Worm (Caenorhabditis elegans) whole organism, L3 larva: Measurements from ENCODE around the gene Y69A2AR.47.

Source experiments
- R02D3.7 ChIP-seq: fragments of 150-350 bp; optimal IDR thresholded peaks from 2 replicates; lab custom pipeline; 2014; ENCODE audit warnings: missing biosample characterization, missing genetic modification characterization
- ZK546.5 ChIP-seq: sonication (generic microtip); optimal IDR thresholded peaks from 2 replicates; lab custom pipeline; 2017; ENCODE audit warnings: missing biosample characterization, missing genetic modification characterization
- ama-1 ChIP-seq: fragments of 150-350 bp; optimal IDR thresholded peaks from 2 replicates; lab custom pipeline; 2018
- ceh-28 ChIP-seq: fragments of 150-350 bp; optimal IDR thresholded peaks from 2 replicates; lab custom pipeline; 2014; ENCODE audit warnings: missing biosample characterization, missing genetic modification reagents, missing genetic modification characterization
- daf-12 ChIP-seq: fragments of 150-350 bp; optimal IDR thresholded peaks from 2 replicates; lab custom pipeline; 2014; ENCODE audit warnings: missing biosample characterization, missing genetic modification reagents, missing genetic modification characterization
- egl-5 ChIP-seq: fragments of 150-350 bp; optimal IDR thresholded peaks from 2 replicates; lab custom pipeline; 2017; ENCODE audit warnings: missing biosample characterization, missing genetic modification reagents, missing genetic modification characterization, inconsistent platforms
- elt-1 ChIP-seq: fragments of 150-350 bp; optimal IDR thresholded peaks from 2 replicates; lab custom pipeline; 2014; ENCODE audit warnings: missing biosample characterization, missing genetic modification characterization
- elt-2 ChIP-seq: sonication (generic microtip); optimal IDR thresholded peaks from 2 replicates; lab custom pipeline; 2016; ENCODE audit warnings: missing genetic modification reagents, mild to moderate bottlenecking, missing genetic modification characterization, missing compliant biosample characterization
- elt-3 ChIP-seq, 3 experiments: fragments of 150-350 bp in 1 of 3; sonication (generic microtip) in 2 of 3; optimal IDR thresholded peaks; 2 replicates in 2 of 3; 4 replicates in 1 of 3; lab custom pipeline; 2014 to 2017; ENCODE audit warnings: missing biosample characterization in 3 of 3, missing genetic modification characterization in 3 of 3
- fkh-10 ChIP-seq: sonication (generic microtip); optimal IDR thresholded peaks from 2 replicates; lab custom pipeline; 2017; ENCODE audit warnings: missing biosample characterization, missing genetic modification reagents, missing genetic modification characterization
- fos-1 ChIP-seq: fragments of 150-350 bp; optimal IDR thresholded peaks from 2 replicates; lab custom pipeline; 2014; ENCODE audit warnings: missing biosample characterization, missing genetic modification characterization
- hmg-11 ChIP-seq: sonication (generic microtip); optimal IDR thresholded peaks from 2 replicates; lab custom pipeline; 2016; ENCODE audit warnings: missing genetic modification characterization, missing compliant biosample characterization
- jun-1 ChIP-seq: fragments of 150-350 bp; optimal IDR thresholded peaks from 2 replicates; lab custom pipeline; 2014; ENCODE audit warnings: missing biosample characterization, missing genetic modification reagents, missing genetic modification characterization
- lin-15B ChIP-seq: fragments of 150-350 bp; optimal IDR thresholded peaks from 2 replicates; lab custom pipeline; 2014; ENCODE audit warnings: missing biosample characterization, missing genetic modification characterization
- lsy-12 ChIP-seq: sonication (generic microtip); optimal IDR thresholded peaks from 2 replicates; lab custom pipeline; 2016; ENCODE audit warnings: mild to moderate bottlenecking, missing genetic modification characterization, missing compliant biosample characterization
- mdl-1 ChIP-seq: fragments of 150-350 bp; optimal IDR thresholded peaks from 2 replicates; lab custom pipeline; 2014; ENCODE audit warnings: missing biosample characterization, missing genetic modification characterization
- nfya-1 ChIP-seq: sonication (generic microtip); optimal IDR thresholded peaks from 2 replicates; lab custom pipeline; 2017; ENCODE audit warnings: missing genetic modification characterization, mild to moderate bottlenecking, missing compliant biosample characterization, antibody characterized with exemption, moderate library complexity; ENCODE audit not compliant: insufficient read depth
- nhr-237 ChIP-seq: fragments of 150-350 bp; optimal IDR thresholded peaks from 2 replicates; lab custom pipeline; 2014; ENCODE audit warnings: missing biosample characterization, missing genetic modification characterization
- nhr-25 ChIP-seq: sonication (generic microtip); optimal IDR thresholded peaks from 2 replicates; lab custom pipeline; 2017; ENCODE audit warnings: missing biosample characterization, missing genetic modification characterization
- nhr-28 ChIP-seq: fragments of 150-350 bp; optimal IDR thresholded peaks from 2 replicates; lab custom pipeline; 2014; ENCODE audit warnings: missing biosample characterization, missing genetic modification characterization
- nhr-43 ChIP-seq: sonication (generic microtip); optimal IDR thresholded peaks from 2 replicates; lab custom pipeline; 2016; ENCODE audit warnings: mild to moderate bottlenecking, missing genetic modification characterization, missing compliant biosample characterization; ENCODE audit not compliant: poor library complexity, severe bottlenecking
- nhr-67 ChIP-seq: fragments of 150-350 bp; optimal IDR thresholded peaks from 2 replicates; lab custom pipeline; 2014; ENCODE audit warnings: missing biosample characterization, missing genetic modification characterization
- nhr-76 ChIP-seq: fragments of 150-350 bp; sonication (generic microtip); optimal IDR thresholded peaks from 5 replicates; lab custom pipeline; 2014; ENCODE audit warnings: missing biosample characterization, missing genetic modification characterization
- sea-2 ChIP-seq: fragments of 150-350 bp; sonication (generic microtip); optimal IDR thresholded peaks from 4 replicates; lab custom pipeline; 2014; ENCODE audit warnings: missing biosample characterization, missing genetic modification reagents, missing genetic modification characterization
- snpc-4 ChIP-seq: fragments of 150-350 bp; optimal IDR thresholded peaks from 2 replicates; lab custom pipeline; 2014; ENCODE audit warnings: missing biosample characterization, missing genetic modification characterization
- tbx-2 ChIP-seq: sonication (generic microtip); optimal IDR thresholded peaks from 2 replicates; lab custom pipeline; 2016; ENCODE audit warnings: mild to moderate bottlenecking, missing genetic modification characterization, missing compliant biosample characterization
- unc-39 ChIP-seq: sonication (generic microtip); optimal IDR thresholded peaks from 4 replicates; lab custom pipeline; 2017; ENCODE audit warnings: missing biosample characterization, missing genetic modification characterization
- unc-62 ChIP-seq: fragments of 150-350 bp; sonication (generic microtip); optimal IDR thresholded peaks from 4 replicates; lab custom pipeline; 2014; ENCODE audit warnings: missing biosample characterization, missing genetic modification reagents, missing genetic modification characterization
- zag-1 ChIP-seq: fragments of 150-350 bp; optimal IDR thresholded peaks from 2 replicates; lab custom pipeline; 2014; ENCODE audit warnings: missing biosample characterization, missing genetic modification characterization
- ztf-4 ChIP-seq: fragments of 150-350 bp; optimal IDR thresholded peaks from 2 replicates; lab custom pipeline; 2014; ENCODE audit warnings: missing biosample characterization, missing genetic modification characterization

Y69A2AR.47 gene

DNA sequence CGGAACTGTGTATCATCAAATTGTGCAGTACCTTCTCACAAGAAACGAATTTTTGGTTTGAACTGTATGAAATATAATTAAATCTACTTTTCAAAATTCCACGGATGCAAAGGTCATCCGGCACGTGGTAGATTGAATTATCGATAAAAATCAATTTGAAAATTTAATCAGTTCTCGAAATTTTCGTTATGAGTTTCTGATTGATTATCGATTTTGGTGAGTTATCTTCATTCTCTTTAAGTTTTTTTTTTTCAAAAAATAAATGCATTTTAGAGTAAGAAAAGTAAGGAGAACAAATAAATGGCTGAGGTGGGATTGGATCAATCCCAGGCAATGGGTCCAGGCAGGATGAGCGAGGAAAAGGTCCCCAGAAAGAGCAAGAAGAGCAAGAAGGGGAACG lies at the start of gene Y69A2AR.47:
Y69A2AR.47 (plus strand) TSS at position 301 of the 400 bp plus-strand sequence.
- TF ChIP-seq nhr-237 (tag; lab: Kevin White, UChicago) (no peak), elt-2 (no peak), nhr-25 (tag; lab: Kevin White, UChicago) (no peak), nhr-76 (tag; lab: Kevin White, UChicago) (no peak), unc-39 (no peak)

DNA sequence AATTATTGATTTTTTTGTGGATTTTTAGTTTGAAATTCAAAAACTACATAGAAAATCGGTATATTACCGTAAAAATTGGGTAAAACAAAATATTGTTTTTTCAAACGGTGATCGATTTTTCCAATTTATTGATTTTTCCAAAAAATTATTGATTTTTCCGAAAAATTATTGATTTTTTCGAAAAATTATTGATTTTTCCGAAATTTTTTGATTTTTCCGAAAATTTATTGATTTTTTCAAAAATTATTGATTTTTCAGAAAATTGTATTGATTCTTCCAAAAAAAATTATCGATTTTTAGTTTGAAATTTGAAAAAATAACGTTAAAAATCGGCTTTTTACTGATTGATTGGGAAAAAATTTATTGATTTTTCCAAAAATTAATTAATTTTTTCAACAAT lies 48.8 kb upstream of the Y69A2AR.47 start:
- no peak for TF ChIP-seq zag-1 (tag; lab: Kevin White, UChicago)
- peak; percentile 96 for TF ChIP-seq ceh-28 (tag; lab: Kevin White, UChicago)
- no peak for TF ChIP-seq unc-62 (GFP tag; lab: Kevin White, UChicago)
- no peak for TF ChIP-seq ztf-4 (tag; lab: Kevin White, UChicago)

DNA sequence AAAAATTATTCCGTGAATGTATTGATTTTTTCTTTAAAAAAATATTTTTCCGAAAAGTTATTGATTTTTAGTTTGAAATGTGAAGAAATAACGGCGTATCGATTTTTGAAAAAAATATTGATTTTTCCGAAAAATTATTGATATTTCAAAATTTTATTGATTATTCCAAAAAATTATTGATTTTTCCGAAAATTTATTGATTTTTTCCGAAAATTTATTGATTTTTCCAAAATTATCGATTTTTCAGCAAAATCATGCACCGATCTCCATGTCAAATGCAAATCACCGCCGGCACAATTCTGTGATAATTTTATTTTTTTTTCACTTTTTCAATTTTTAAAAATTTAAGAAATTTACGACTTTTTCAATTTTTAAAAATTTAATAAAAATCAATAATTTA lies 48.0 kb upstream of the Y69A2AR.47 start:
- no peak for TF ChIP-seq fos-1 (tag; lab: Kevin White, UChicago)
- peak; percentile 86 for TF ChIP-seq ceh-28 (tag; lab: Kevin White, UChicago)
- no peak for TF ChIP-seq lsy-12 (tag; lab: Kevin White, UChicago)
- no peak for TF ChIP-seq lin-15B (tag; lab: Kevin White, UChicago)
- TF ChIP-seq nhr-67: no peak

DNA sequence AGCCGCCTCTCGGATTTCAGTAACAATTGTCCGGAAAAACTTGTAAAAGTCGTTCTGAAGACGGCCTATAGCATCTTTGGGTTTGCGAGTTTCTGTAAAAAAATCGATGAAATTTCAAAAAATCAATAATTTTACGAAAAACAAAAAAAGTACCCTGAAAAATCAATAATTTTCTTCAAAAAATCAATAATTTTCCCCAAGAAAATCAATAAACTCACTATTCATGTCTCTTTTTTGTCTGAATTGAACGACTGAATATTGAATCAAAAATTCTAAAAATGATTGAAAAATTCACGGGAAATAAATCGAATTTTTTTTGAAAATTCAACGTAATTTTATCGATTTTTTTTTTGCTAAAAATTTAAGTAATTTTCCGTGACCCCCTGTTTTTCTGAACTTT lies 46.1 kb upstream of the Y69A2AR.47 start, which contains the start of gene Y69A2AR.23:
Y69A2AR.23 (minus strand) TSS at position 267 of the 400 bp plus-strand sequence.
- TF ChIP-seq ceh-28 (tag; lab: Kevin White, UChicago) (peak; percentile 82), zag-1 (tag; lab: Kevin White, UChicago) (no peak)
- TF ChIP-seq, all 47 proteins: peak for 1

DNA sequence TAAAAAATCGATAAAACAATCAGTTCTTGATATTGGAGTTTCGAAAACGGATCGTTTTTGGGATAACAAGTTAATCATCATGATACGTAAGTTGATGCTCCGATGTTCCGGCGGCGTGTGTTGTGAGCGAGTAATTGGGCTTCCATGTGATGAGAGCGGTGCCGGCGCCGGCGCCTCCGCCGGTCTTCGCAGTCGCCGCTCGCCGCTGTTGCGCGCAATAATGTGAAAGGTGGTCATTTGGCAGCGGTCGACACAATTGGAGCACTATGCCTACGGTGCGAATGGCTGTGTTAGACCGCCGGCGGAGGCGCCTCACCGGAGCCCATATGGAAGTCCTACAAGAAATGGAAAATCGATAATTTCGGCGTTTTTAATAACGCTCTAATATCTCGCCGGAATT lies 45.7 kb upstream of the Y69A2AR.47 start:
- TF ChIP-seq elt-1 (no peak), egl-5 (tag; lab: Kevin White, UChicago) (no peak), ztf-4 (tag; lab: Kevin White, UChicago) (no peak), elt-3 (tag; optimal IDR thresholded peaks at IDR 0.05; lab: Kevin White, UChicago) (no peak), jun-1 (tag; lab: Kevin White, UChicago) (no peak), hmg-11 (no peak), fkh-10 (GFP tag; lab: Kevin White, UChicago) (no peak), snpc-4 (tag; lab: Kevin White, UChicago) (no peak), nhr-76 (tag; lab: Kevin White, UChicago) (no peak), daf-12 (tag; lab: Kevin White, UChicago) (no peak), nhr-43 (no peak), tbx-2 (no peak), zag-1 (tag; lab: Kevin White, UChicago) (no peak), fos-1 (tag; lab: Kevin White, UChicago) (no peak), nhr-25 (tag; lab: Kevin White, UChicago) (no peak), R02D3.7 (tag; lab: Kevin White, UChicago) (no peak), nhr-28 (tag; lab: Kevin White, UChicago) (no peak), sea-2 (GFP tag; lab: Kevin White, UChicago) (no peak), elt-2 (no peak), ama-1 (lab: Kevin White, UChicago) (no peak)

DNA sequence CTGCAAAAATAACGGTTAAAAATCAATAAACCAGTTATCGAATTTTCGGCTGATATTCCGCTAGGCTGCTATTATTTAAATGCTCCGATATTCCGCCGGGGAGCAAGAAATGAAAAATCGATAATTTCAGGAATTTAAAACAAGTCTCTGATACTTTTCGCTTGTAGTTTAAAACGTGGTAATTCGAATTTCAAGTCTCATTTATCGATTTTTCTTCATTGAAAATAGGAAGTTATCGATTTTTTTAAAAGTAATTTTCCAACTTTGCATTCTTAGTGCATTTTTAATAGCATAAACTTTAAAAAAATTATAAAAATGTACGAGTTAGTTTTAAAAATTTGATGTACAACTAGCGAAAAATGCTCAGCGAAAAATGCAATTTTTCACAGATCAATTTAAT lies 45.2 kb upstream of the Y69A2AR.47 start:
- TF ChIP-seq ceh-28 (tag; lab: Kevin White, UChicago): peak; percentile 79
- no peak for TF ChIP-seq ZK546.5 (tag; lab: Kevin White, UChicago)

DNA sequence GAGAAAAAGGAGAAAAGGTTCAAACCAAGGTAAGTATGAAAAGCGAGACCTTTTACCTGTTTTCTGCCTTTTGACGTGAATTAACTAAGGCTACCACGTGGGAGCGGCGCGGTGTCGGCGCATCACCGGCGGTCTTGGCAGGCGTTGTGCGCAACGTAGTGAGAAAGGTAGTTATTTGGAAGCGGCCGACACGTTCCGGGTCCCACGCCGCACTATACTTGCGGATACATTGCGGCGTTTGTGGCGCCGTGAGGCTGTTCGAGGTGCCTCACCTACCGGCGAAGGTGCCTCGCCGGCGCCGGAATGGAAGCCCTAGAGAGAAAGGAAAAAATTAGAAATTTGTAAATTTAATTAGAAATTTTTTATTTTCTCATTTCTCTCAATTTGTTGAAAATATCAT lies 44.7 kb upstream of the Y69A2AR.47 start:
- no peak for TF ChIP-seq nfya-1 (tag; lab: Kevin White, UChicago)
- no peak for TF ChIP-seq unc-62 (GFP tag; lab: Kevin White, UChicago)
- no peak for TF ChIP-seq nhr-67
- TF ChIP-seq mdl-1 (tag; lab: Kevin White, UChicago): no peak
- TF ChIP-seq fos-1 (tag; lab: Kevin White, UChicago): no peak
